Fruit fly (Drosophila melanogaster) whole organism, prepupa: Measurements from ENCODE around the gene Sgs3.

Source experiments
- Blimp-1 ChIP-seq: fragments of 200-800 bp; sonication (Bioruptor generic); optimal IDR thresholded peaks from 3 replicates; lab custom pipeline; 2017; ENCODE audit warnings: missing biosample characterization, missing genetic modification characterization, mild to moderate bottlenecking, moderate library complexity, missing genetic modification reagents
- CG10631 ChIP-seq: fragments of 200-800 bp; sonication (Bioruptor generic); optimal IDR thresholded peaks from 2 replicates; lab custom pipeline; 2016; ENCODE audit warnings: missing biosample characterization, missing genetic modification characterization
- CG10669 ChIP-seq: fragments of 200-800 bp; sonication (Bioruptor generic); optimal IDR thresholded peaks from 3 replicates; lab custom pipeline; 2018; ENCODE audit warnings: missing biosample characterization, mild to moderate bottlenecking, missing genetic modification characterization, moderate library complexity
- CG11902 ChIP-seq: fragments of 200-800 bp; sonication (Bioruptor generic); optimal IDR thresholded peaks from 3 replicates; lab custom pipeline; 2016; ENCODE audit warnings: missing biosample characterization, missing genetic modification characterization
- CG15336 ChIP-seq: fragments of 200-800 bp; sonication (Bioruptor generic); IDR thresholded peaks from 2 replicates; pipeline ENCODE4 v1.3.6; 2022; ENCODE audit warnings: missing biosample characterization, missing genetic modification characterization
- CG1621 ChIP-seq: fragments of 200-800 bp; sonication (Bioruptor generic); optimal IDR thresholded peaks from 3 replicates; lab custom pipeline; 2018; ENCODE audit warnings: missing biosample characterization, mild to moderate bottlenecking, missing genetic modification characterization
- CG3032 ChIP-seq: fragments of 200-800 bp; optimal IDR thresholded peaks from 2 replicates; lab custom pipeline; 2019; ENCODE audit warnings: missing biosample characterization, mild to moderate bottlenecking, missing genetic modification characterization, moderate library complexity
- CG32006 ChIP-seq: fragments of 200-800 bp; sonication (Bioruptor generic); optimal IDR thresholded peaks from 3 replicates; lab custom pipeline; 2017; ENCODE audit warnings: missing biosample characterization, mild to moderate bottlenecking, missing genetic modification characterization
- CG3919 ChIP-seq: fragments of 200-800 bp; sonication (Bioruptor generic); optimal IDR thresholded peaks from 3 replicates; lab custom pipeline; 2016; ENCODE audit warnings: missing biosample characterization, missing genetic modification characterization
- CG6163 ChIP-seq: fragments of 200-800 bp; sonication (Bioruptor generic); IDR thresholded peaks from 3 replicates; pipeline ENCODE4 v1.3.6; 2022; ENCODE audit warnings: missing biosample characterization, missing genetic modification characterization
- CG6276 ChIP-seq: fragments of 200-800 bp; sonication (Bioruptor generic); optimal IDR thresholded peaks from 2 replicates; lab custom pipeline; 2017; ENCODE audit warnings: missing biosample characterization, mild to moderate bottlenecking, missing genetic modification characterization
- CG6792 ChIP-seq: fragments of 200-800 bp; sonication (Bioruptor generic); optimal IDR thresholded peaks from 3 replicates; lab custom pipeline; 2016; ENCODE audit warnings: missing biosample characterization, missing genetic modification characterization
- CG6808 ChIP-seq: fragments of 200-800 bp; sonication (Bioruptor generic); optimal IDR thresholded peaks from 3 replicates; lab custom pipeline; 2017; ENCODE audit warnings: missing biosample characterization, missing genetic modification characterization, mild to moderate bottlenecking, moderate library complexity, missing genetic modification reagents
- CG7368 ChIP-seq: fragments of 200-800 bp; sonication (Bioruptor generic); optimal IDR thresholded peaks from 3 replicates; lab custom pipeline; 2016; ENCODE audit warnings: missing biosample characterization, missing genetic modification characterization
- CG8119 ChIP-seq: fragments of 200-800 bp; sonication (Bioruptor generic); IDR thresholded peaks from 3 replicates; pipeline ENCODE4 v1.3.6; 2022; ENCODE audit warnings: missing biosample characterization, missing genetic modification characterization
- CG8319 ChIP-seq: fragments of 200-800 bp; sonication (Bioruptor generic); optimal IDR thresholded peaks from 3 replicates; lab custom pipeline; 2016; ENCODE audit warnings: missing biosample characterization, missing genetic modification characterization
- CG9139 ChIP-seq: fragments of 200-800 bp; sonication (Bioruptor generic); optimal IDR thresholded peaks from 3 replicates; lab custom pipeline; 2017; ENCODE audit warnings: missing biosample characterization, mild to moderate bottlenecking, missing genetic modification characterization
- Eip75B ChIP-seq: fragments of 200-800 bp; sonication (Bioruptor generic); optimal IDR thresholded peaks from 3 replicates; lab custom pipeline; 2016; ENCODE audit warnings: missing biosample characterization, missing genetic modification characterization
- Eip78C ChIP-seq: fragments of 200-800 bp; sonication (Bioruptor generic); peaks from one replicate; lab custom pipeline; 2016; ENCODE audit warnings: missing biosample characterization, missing genetic modification characterization
- Eip93F ChIP-seq: fragments of 200-800 bp; sonication (Bioruptor generic); optimal IDR thresholded peaks from 2 replicates; lab custom pipeline; 2016; ENCODE audit warnings: missing biosample characterization, mild to moderate bottlenecking, missing genetic modification characterization
- Hr4 ChIP-seq: fragments of 200-800 bp; sonication (Bioruptor generic); optimal IDR thresholded peaks from 3 replicates; lab custom pipeline; 2016; ENCODE audit warnings: missing biosample characterization, missing genetic modification characterization
- Met ChIP-seq: fragments of 200-800 bp; sonication (Bioruptor generic); optimal IDR thresholded peaks from 3 replicates; lab custom pipeline; 2016; ENCODE audit warnings: missing biosample characterization, missing genetic modification characterization
- OdsH ChIP-seq: fragments of 200-800 bp; sonication (Bioruptor generic); optimal IDR thresholded peaks from 3 replicates; lab custom pipeline; 2016; ENCODE audit warnings: missing biosample characterization, missing genetic modification characterization
- Sox102F ChIP-seq: fragments of 200-800 bp; sonication (Bioruptor generic); optimal IDR thresholded peaks from 2 replicates; lab custom pipeline; 2016; ENCODE audit warnings: missing biosample characterization, mild to moderate bottlenecking, missing genetic modification characterization
- Sox14 ChIP-seq: fragments of 200-800 bp; sonication (Bioruptor generic); optimal IDR thresholded peaks from 3 replicates; lab custom pipeline; 2016; ENCODE audit warnings: missing biosample characterization, missing genetic modification characterization
- achi ChIP-seq: fragments of 200-800 bp; sonication (Bioruptor generic); optimal IDR thresholded peaks from 3 replicates; lab custom pipeline; 2016; ENCODE audit warnings: missing biosample characterization, missing genetic modification characterization
- acj6 ChIP-seq: fragments of 200-800 bp; sonication (Bioruptor generic); optimal IDR thresholded peaks from 3 replicates; lab custom pipeline; 2016; ENCODE audit warnings: missing biosample characterization, missing genetic modification characterization
- cyc ChIP-seq: fragments of 200-800 bp; sonication (Bioruptor generic); optimal IDR thresholded peaks from 3 replicates; lab custom pipeline; 2016; ENCODE audit warnings: missing biosample characterization, missing genetic modification characterization
- dac ChIP-seq: fragments of 200-800 bp; sonication (Bioruptor generic); optimal IDR thresholded peaks from 2 replicates; lab custom pipeline; 2017; ENCODE audit warnings: missing biosample characterization, mild to moderate bottlenecking, missing genetic modification characterization
- eg ChIP-seq: fragments of 200-800 bp; sonication (Bioruptor generic); IDR thresholded peaks from 3 replicates; pipeline ENCODE4 v1.3.6; 2022; ENCODE audit warnings: missing biosample characterization, missing genetic modification characterization
- esn ChIP-seq: fragments of 200-800 bp; sonication (Bioruptor generic); optimal IDR thresholded peaks from 2 replicates; lab custom pipeline; 2016; ENCODE audit warnings: missing biosample characterization, mild to moderate bottlenecking, missing genetic modification characterization, moderate library complexity
- fd59A ChIP-seq: fragments of 200-800 bp; sonication (Bioruptor generic); optimal IDR thresholded peaks from 2 replicates; lab custom pipeline; 2017; ENCODE audit warnings: missing biosample characterization, mild to moderate bottlenecking, missing genetic modification characterization, missing genetic modification reagents
- fd85E ChIP-seq: fragments of 200-800 bp; sonication (Bioruptor generic); optimal IDR thresholded peaks from 3 replicates; lab custom pipeline; 2016; ENCODE audit warnings: missing biosample characterization, missing genetic modification characterization
- fkh ChIP-seq: fragments of 200-800 bp; sonication (Bioruptor generic); optimal IDR thresholded peaks from 3 replicates; lab custom pipeline; 2017; ENCODE audit warnings: missing biosample characterization, mild to moderate bottlenecking, missing genetic modification characterization, moderate library complexity
- lz ChIP-seq: fragments of 200-800 bp; sonication (Bioruptor generic); optimal IDR thresholded peaks from 3 replicates; lab custom pipeline; 2016; ENCODE audit warnings: missing biosample characterization, missing genetic modification characterization
- salr ChIP-seq, 2 experiments: fragments of 200-800 bp; sonication (Bioruptor generic); optimal IDR thresholded peaks; 3 replicates each; lab custom pipeline; 2016 to 2018; ENCODE audit warnings: missing biosample characterization in 2 of 2, missing genetic modification characterization in 2 of 2, mild to moderate bottlenecking in 1 of 2
- svp ChIP-seq: fragments of 200-800 bp; sonication (Bioruptor generic); peaks from one replicate; lab custom pipeline; 2016; ENCODE audit warnings: missing biosample characterization, missing genetic modification characterization
- vri ChIP-seq: fragments of 200-800 bp; sonication (Bioruptor generic); optimal IDR thresholded peaks from 3 replicates; lab custom pipeline; 2016; ENCODE audit warnings: missing biosample characterization, mild to moderate bottlenecking, missing genetic modification characterization

Gene Sgs3

dm6 chr3L:11536767-11537419, 24.9 kb downstream of the Sgs3 start (continued):
- TF ChIP-seq CG3032 (tag; lab: Kevin White, UChicago), result no peak
- peak; percentile 45 for TF ChIP-seq dac (GFP tag; lab: Kevin White, UChicago)
- TF ChIP-seq lz (GFP tag; lab: Kevin White, UChicago), result peak; percentile 22
- TF ChIP-seq Met (GFP tag; lab: Kevin White, UChicago), result no peak
- TF ChIP-seq CG11902 (GFP tag; lab: Kevin White, UChicago), result no peak
- no peak for TF ChIP-seq CG6792 (GFP tag; lab: Kevin White, UChicago)
- peak; percentile 48 for TF ChIP-seq OdsH (GFP tag; lab: Kevin White, UChicago)
- TF ChIP-seq CG8119 (GFP tag; lab: Robert Waterston, UW), result peak; percentile 68
- TF ChIP-seq CG6808, result no peak
- peak; percentile 59; the same call in 2 of the 3 replicates for TF ChIP-seq eg
- TF ChIP-seq CG10669, result no peak
- TF ChIP-seq salr (GFP tag; optimal IDR thresholded peaks at IDR 0.05; lab: Kevin White, UChicago), result no peak
- TF ChIP-seq, all 60 proteins: peak for 21

- TF ChIP-seq Eip75B (GFP tag; lab: Kevin White, UChicago), result no peak
These were observed 27.7 kb downstream of the Sgs3 start for dm6 chr3L:11539511-11540329.

- TF ChIP-seq acj6 (GFP tag; lab: Kevin White, UChicago), result no peak
- no peak for TF ChIP-seq CG1621
- peak; percentile 89 for TF ChIP-seq fkh
- no peak for TF ChIP-seq CG15336 (GFP tag; lab: Robert Waterston, UW)
- TF ChIP-seq Eip93F, result no peak
These were observed 28.3 kb downstream of the Sgs3 start for dm6 chr3L:11540330-11540702.

- peak; percentile 13 for TF ChIP-seq CG3919 (GFP tag; lab: Kevin White, UChicago)
- no peak for TF ChIP-seq CG8319 (GFP tag; lab: Kevin White, UChicago)
- TF ChIP-seq, all 60 proteins: peak for 1
These were observed 30.4 kb downstream of the Sgs3 start for dm6 chr3L:11542437-11542836.

- TF ChIP-seq Hr4, result peak; percentile 14
- peak; percentile 14 for TF ChIP-seq CG32006
- peak; percentile 10 for TF ChIP-seq Eip78C (GFP tag; lab: Kevin White, UChicago)
- TF ChIP-seq fd85E (GFP tag; lab: Kevin White, UChicago), result no peak
- TF ChIP-seq CG10631 (GFP tag; lab: Kevin White, UChicago), result no peak
- no peak for TF ChIP-seq fd59A
- TF ChIP-seq cyc (GFP tag; lab: Kevin White, UChicago), result no peak
- TF ChIP-seq CG3919 (GFP tag; lab: Kevin White, UChicago), result no peak
- TF ChIP-seq CG3032 (tag; lab: Kevin White, UChicago), result no peak
- TF ChIP-seq, all 60 proteins: peak for 3
These were observed 30.9 kb downstream of the Sgs3 start for dm6 chr3L:11542948-11543347.

- TF ChIP-seq CG8319 (GFP tag; lab: Kevin White, UChicago), result no peak
- TF ChIP-seq CG7368 (GFP tag; lab: Kevin White, UChicago), result no peak
- peak; percentile 10; the same call in 1 of the 3 replicates for TF ChIP-seq CG6163 (GFP tag; lab: Robert Waterston, UW)
- peak; percentile 22 for TF ChIP-seq achi (GFP tag; lab: Kevin White, UChicago)
- TF ChIP-seq CG6792 (GFP tag; lab: Kevin White, UChicago), result no peak
- TF ChIP-seq Blimp-1 (GFP tag; lab: Kevin White, UChicago), result peak; percentile 68
- TF ChIP-seq CG1621, result no peak
- TF ChIP-seq Sox14 (GFP tag; lab: Kevin White, UChicago), result no peak
- no peak for TF ChIP-seq Met (GFP tag; lab: Kevin White, UChicago)
- TF ChIP-seq vri (GFP tag; lab: Kevin White, UChicago), result peak; percentile 43
- TF ChIP-seq CG9139, result no peak
- peak; percentile 19 for TF ChIP-seq Sox102F (GFP tag; lab: Kevin White, UChicago)
- TF ChIP-seq Eip78C (GFP tag; lab: Kevin White, UChicago), result peak; percentile 52
- no peak for TF ChIP-seq CG6276
- no peak for TF ChIP-seq esn (GFP tag; lab: Kevin White, UChicago)
- TF ChIP-seq svp (GFP tag; lab: Kevin White, UChicago), result peak; percentile 58
- TF ChIP-seq CG6808, result peak; percentile 12
These were observed 31.8 kb downstream of the Sgs3 start for dm6 chr3L:11543681-11544299.
